Fruit fly (Drosophila melanogaster) whole organism, embryonic: Measurements from ENCODE around the gene CG18675.

Experiments
- Asciz ChIP-seq: fragments of 200-800 bp; sonication (Bioruptor generic); optimal IDR thresholded peaks from 2 replicates; lab custom pipeline; 2017; ENCODE audit warnings: missing biosample characterization, mild to moderate bottlenecking, missing genetic modification characterization, missing genetic modification reagents
- Atf3 ChIP-seq: fragments of 200-800 bp; sonication (Bioruptor generic); optimal IDR thresholded peaks from 3 replicates; lab custom pipeline; 2016; ENCODE audit warnings: missing biosample characterization, missing genetic modification characterization
- B-H2 ChIP-seq: fragments of 200-800 bp; sonication (Bioruptor generic); optimal IDR thresholded peaks from 2 replicates; lab custom pipeline; 2018; ENCODE audit warnings: missing biosample characterization, mild to moderate bottlenecking, missing genetic modification characterization
- CG10147 ChIP-seq: fragments of 200-800 bp; sonication (Bioruptor generic); optimal IDR thresholded peaks from 2 replicates; lab custom pipeline; 2019; ENCODE audit warnings: missing biosample characterization, mild to moderate bottlenecking, missing genetic modification characterization, moderate library complexity
- CG10321 ChIP-seq: fragments of 200-800 bp; sonication (Bioruptor generic); IDR thresholded peaks from 2 replicates; pipeline ENCODE4 v1.3.6; 2022; ENCODE audit warnings: missing biosample characterization, missing genetic modification characterization
- CG11456 ChIP-seq: fragments of 200-800 bp; sonication (Bioruptor generic); IDR thresholded peaks from 3 replicates; pipeline ENCODE4 v1.3.6; 2022; ENCODE audit warnings: missing biosample characterization, missing genetic modification characterization
- CG11695 ChIP-seq: fragments of 200-800 bp; sonication (Bioruptor generic); IDR thresholded peaks from 3 replicates; pipeline ENCODE4 v1.3.6; 2022; ENCODE audit warnings: missing biosample characterization, missing genetic modification characterization
- CG12659 ChIP-seq: fragments of 200-800 bp; sonication (Bioruptor generic); optimal IDR thresholded peaks from 3 replicates; lab custom pipeline; 2017; ENCODE audit warnings: mild to moderate bottlenecking, missing biosample characterization, missing genetic modification reagents, missing genetic modification characterization
- CG13424 ChIP-seq: fragments of 200-800 bp; sonication (Bioruptor generic); optimal IDR thresholded peaks from 2 replicates; lab custom pipeline; 2019; ENCODE audit warnings: missing biosample characterization, mild to moderate bottlenecking, missing genetic modification characterization, moderate library complexity
- CG15011 ChIP-seq: fragments of 200-800 bp; sonication (Bioruptor generic); optimal IDR thresholded peaks from 3 replicates; lab custom pipeline; 2018; ENCODE audit warnings: missing biosample characterization, mild to moderate bottlenecking, missing genetic modification characterization
- CG1647 ChIP-seq: fragments of 200-800 bp; sonication (Bioruptor generic); optimal IDR thresholded peaks from 3 replicates; lab custom pipeline; 2016; ENCODE audit warnings: missing biosample characterization, missing genetic modification characterization
- CG17385 ChIP-seq: fragments of 200-800 bp; sonication (Bioruptor generic); optimal IDR thresholded peaks from 3 replicates; lab custom pipeline; 2018; ENCODE audit warnings: missing biosample characterization, mild to moderate bottlenecking, missing genetic modification characterization
- CG1832 ChIP-seq: fragments of 200-800 bp; sonication (Bioruptor generic); optimal IDR thresholded peaks from 2 replicates; lab custom pipeline; 2017; ENCODE audit warnings: missing biosample characterization, mild to moderate bottlenecking, missing genetic modification characterization, inconsistent platforms
- CG2129 ChIP-seq: fragments of 200-800 bp; sonication (Bioruptor generic); IDR thresholded peaks from 2 replicates; pipeline ENCODE4 v1.3.6; 2022; ENCODE audit warnings: missing biosample characterization, missing genetic modification characterization; ENCODE audit not compliant: partially characterized antibody
- CG3995 ChIP-seq: fragments of 200-800 bp; sonication (Bioruptor generic); optimal IDR thresholded peaks from 3 replicates; lab custom pipeline; 2016; ENCODE audit warnings: missing biosample characterization, missing genetic modification characterization
- CG4820 ChIP-seq: fragments of 200-800 bp; sonication (Bioruptor generic); optimal IDR thresholded peaks from 3 replicates; lab custom pipeline; 2016; ENCODE audit warnings: missing biosample characterization, missing genetic modification characterization
- CG4854 ChIP-seq: fragments of 200-800 bp; sonication (Bioruptor generic); optimal IDR thresholded peaks from 2 replicates; lab custom pipeline; 2016; ENCODE audit warnings: missing biosample characterization, missing genetic modification characterization, inconsistent platforms
- CG5245 ChIP-seq: fragments of 200-800 bp; sonication (Bioruptor generic); optimal IDR thresholded peaks from 3 replicates; lab custom pipeline; 2016; ENCODE audit warnings: missing biosample characterization, missing genetic modification characterization
- CG6791 ChIP-seq: fragments of 200-800 bp; sonication (Bioruptor generic); IDR thresholded peaks from 3 replicates; pipeline ENCODE4 v1.3.6; 2022; ENCODE audit warnings: missing biosample characterization, missing genetic modification characterization; ENCODE audit not compliant: partially characterized antibody
- CG9437 ChIP-seq: fragments of 200-800 bp; sonication (Bioruptor generic); optimal IDR thresholded peaks from 2 replicates; lab custom pipeline; 2018; ENCODE audit warnings: missing biosample characterization, mild to moderate bottlenecking, missing genetic modification characterization
- CG9797 ChIP-seq: fragments of 200-800 bp; sonication (Bioruptor generic); optimal IDR thresholded peaks from 3 replicates; lab custom pipeline; 2018; ENCODE audit warnings: missing biosample characterization, mild to moderate bottlenecking, missing genetic modification characterization
- CTCF ChIP-seq: fragments of 200-800 bp; sonication (Bioruptor generic); optimal IDR thresholded peaks from 2 replicates; lab custom pipeline; 2017; ENCODE audit warnings: missing biosample characterization, mild to moderate bottlenecking, missing genetic modification characterization, moderate library complexity
- CkIIα-i1 ChIP-seq: fragments of 200-800 bp; sonication (Bioruptor generic); IDR thresholded peaks from 2 replicates; pipeline ENCODE4 v1.3.6; 2022; ENCODE audit warnings: missing biosample characterization, missing genetic modification characterization
- D19A ChIP-seq: fragments of 200-800 bp; optimal IDR thresholded peaks from 3 replicates; lab custom pipeline; 2019; ENCODE audit warnings: missing biosample characterization, mild to moderate bottlenecking, missing genetic modification characterization, moderate library complexity
- Dek ChIP-seq: fragments of 200-800 bp; sonication (Bioruptor generic); optimal IDR thresholded peaks from 3 replicates; lab custom pipeline; 2019; ENCODE audit warnings: missing biosample characterization, mild to moderate bottlenecking, missing genetic modification characterization, moderate library complexity
- Fer2 ChIP-seq: fragments of 200-800 bp; sonication (Bioruptor generic); optimal IDR thresholded peaks from 2 replicates; lab custom pipeline; 2018; ENCODE audit warnings: missing biosample characterization, mild to moderate bottlenecking, missing genetic modification characterization, moderate library complexity
- HLH54F ChIP-seq: fragments of 200-800 bp; sonication (Bioruptor generic); optimal IDR thresholded peaks from 3 replicates; lab custom pipeline; 2016; ENCODE audit warnings: missing biosample characterization, missing genetic modification characterization
- Hr39 ChIP-seq: fragments of >200 bp; optimal IDR thresholded peaks from 2 replicates; lab custom pipeline; 2017
- Jarid2 ChIP-seq: fragments of 200-800 bp; sonication (Bioruptor generic); optimal IDR thresholded peaks from 3 replicates; lab custom pipeline; 2017; ENCODE audit warnings: mild to moderate bottlenecking, missing biosample characterization, missing genetic modification reagents, missing genetic modification characterization
- Myb ChIP-seq: fragments of 200-800 bp; sonication (Bioruptor generic); optimal IDR thresholded peaks from 2 replicates; lab custom pipeline; 2016; ENCODE audit warnings: missing biosample characterization, missing genetic modification characterization
- NC2α ChIP-seq: fragments of 200-800 bp; sonication (Bioruptor generic); optimal IDR thresholded peaks from 2 replicates; lab custom pipeline; 2016; ENCODE audit warnings: missing biosample characterization, missing genetic modification characterization
- NFAT ChIP-seq: fragments of 200-800 bp; sonication (Bioruptor generic); IDR thresholded peaks from 2 replicates; pipeline ENCODE4 v1.3.6; 2022; ENCODE audit warnings: missing biosample characterization, missing genetic modification characterization
- Nf-YC ChIP-seq: fragments of 200-800 bp; optimal IDR thresholded peaks from 3 replicates; lab custom pipeline; 2019; ENCODE audit warnings: missing biosample characterization, mild to moderate bottlenecking, missing genetic modification characterization, moderate library complexity
- bbx ChIP-seq: fragments of 200-800 bp; sonication (Bioruptor generic); IDR thresholded peaks from 2 replicates; pipeline ENCODE4 v1.3.6; 2022; ENCODE audit warnings: missing biosample characterization, missing genetic modification characterization; ENCODE audit not compliant: partially characterized antibody
- ci ChIP-seq: fragments of 200-800 bp; sonication (Bioruptor generic); IDR thresholded peaks from 3 replicates; pipeline ENCODE4 v1.3.6; 2022; ENCODE audit warnings: missing biosample characterization, missing genetic modification characterization
- crp ChIP-seq, 2 experiments: fragments of 200-800 bp; sonication (Bioruptor generic); optimal IDR thresholded peaks; 2 replicates in 1 of 2; 3 replicates in 1 of 2; lab custom pipeline; 2017; ENCODE audit warnings: missing biosample characterization in 2 of 2, missing genetic modification characterization in 2 of 2, mild to moderate bottlenecking in 1 of 2, moderate library complexity in 1 of 2
- emc ChIP-seq: fragments of 200-800 bp; sonication (Bioruptor generic); optimal IDR thresholded peaks from 2 replicates; lab custom pipeline; 2016; ENCODE audit warnings: missing biosample characterization, missing genetic modification characterization
- fd3F ChIP-seq: fragments of 200-800 bp; sonication (Bioruptor generic); optimal IDR thresholded peaks from 2 replicates; lab custom pipeline; 2018; ENCODE audit warnings: missing biosample characterization, mild to moderate bottlenecking, missing genetic modification characterization, moderate library complexity
- fru ChIP-seq: fragments of >200 bp; optimal IDR thresholded peaks from 2 replicates; lab custom pipeline; 2017
- gem ChIP-seq: fragments of 200-800 bp; sonication (Bioruptor generic); optimal IDR thresholded peaks from 2 replicates; lab custom pipeline; 2019; ENCODE audit warnings: missing biosample characterization, mild to moderate bottlenecking, missing genetic modification characterization, moderate library complexity
- gsb ChIP-seq: fragments of 200-800 bp; sonication (Bioruptor generic); IDR thresholded peaks from 2 replicates; pipeline ENCODE4 v1.3.6; 2022; ENCODE audit warnings: missing biosample characterization, missing genetic modification characterization
- insv ChIP-seq, 2 experiments: fragments of 200-800 bp; sonication (Bioruptor generic); optimal IDR thresholded peaks; 3 replicates each; lab custom pipeline; 2016 to 2018; ENCODE audit warnings: missing biosample characterization in 2 of 2, missing genetic modification characterization in 2 of 2
- nerfin-2 ChIP-seq: fragments of 200-800 bp; sonication (Bioruptor generic); IDR thresholded peaks from 2 replicates; pipeline ENCODE4 v1.3.6; 2022; ENCODE audit warnings: missing biosample characterization, missing genetic modification characterization; ENCODE audit not compliant: partially characterized antibody
- nmo ChIP-seq: fragments of 200-800 bp; sonication (Bioruptor generic); optimal IDR thresholded peaks from 2 replicates; lab custom pipeline; 2018; ENCODE audit warnings: missing biosample characterization, mild to moderate bottlenecking, missing genetic modification characterization, moderate library complexity
- repo ChIP-seq: fragments of 200-800 bp; sonication (Bioruptor generic); optimal IDR thresholded peaks from 2 replicates; lab custom pipeline; 2016; ENCODE audit warnings: missing biosample characterization, missing genetic modification characterization
- scrt ChIP-seq: fragments of 200-800 bp; sonication (Bioruptor generic); optimal IDR thresholded peaks from 2 replicates; lab custom pipeline; 2018; ENCODE audit warnings: missing biosample characterization, mild to moderate bottlenecking, missing genetic modification characterization, moderate library complexity
- sob ChIP-seq: fragments of 200-800 bp; sonication (Bioruptor generic); IDR thresholded peaks from 2 replicates; pipeline ENCODE4 v1.3.6; 2022; ENCODE audit warnings: missing biosample characterization, missing genetic modification characterization
- sr ChIP-seq: fragments of 200-800 bp; sonication (Bioruptor generic); IDR thresholded peaks from 3 replicates; pipeline ENCODE4 v1.3.6; 2022; ENCODE audit warnings: missing biosample characterization, missing genetic modification characterization
- wor ChIP-seq: fragments of 200-800 bp; sonication (Bioruptor generic); IDR thresholded peaks from 2 replicates; pipeline ENCODE4 v1.3.6; 2022; ENCODE audit warnings: missing biosample characterization, missing genetic modification characterization
- zen ChIP-seq: fragments of 200-800 bp; sonication (Bioruptor generic); optimal IDR thresholded peaks from 3 replicates; lab custom pipeline; 2018; ENCODE audit warnings: missing biosample characterization, mild to moderate bottlenecking, missing genetic modification characterization, moderate library complexity

The CG18675 gene

DNA sequence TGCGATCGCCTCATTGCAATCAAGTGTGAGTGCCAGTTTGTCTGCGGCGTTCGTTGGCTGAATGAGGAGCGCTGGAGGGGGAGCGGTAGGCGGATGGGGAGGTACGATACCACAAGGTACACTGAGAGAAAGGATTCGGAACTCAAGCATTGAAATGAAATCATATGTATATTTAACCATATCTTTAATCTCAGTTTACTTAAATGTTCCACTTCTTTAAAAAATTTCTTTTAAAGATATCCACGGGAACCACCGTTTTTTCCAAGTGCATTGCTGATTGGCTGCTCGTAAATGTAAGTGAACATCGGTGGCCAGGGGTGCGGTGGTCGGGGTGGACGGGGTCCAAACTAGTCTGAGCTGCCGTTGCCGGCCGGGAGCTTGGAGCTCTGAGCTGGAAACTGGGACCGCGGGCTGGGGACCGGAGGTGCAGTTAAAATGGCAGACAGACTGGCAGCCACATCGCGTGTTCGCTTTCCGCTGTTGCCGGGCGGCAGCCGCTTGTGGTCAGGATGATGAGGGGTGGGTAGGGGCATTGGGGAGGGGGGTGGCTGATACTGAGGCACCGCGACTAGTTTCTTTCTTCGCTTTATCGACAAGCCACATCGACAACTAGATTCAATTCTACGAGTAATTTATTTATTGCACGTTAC lies 54.6 kb downstream of the CG18675 start (continued):
- TF ChIP-seq CG12659 (GFP tag; lab: Kevin White, UChicago) (peak; percentile 96), CG11695 (GFP tag; lab: Robert Waterston, UW) (peak; percentile 95), CTCF (GFP tag; lab: Kevin White, UChicago) (peak; percentile 65), CG13424 (peak; percentile 98), gem (tag; lab: Kevin White, UChicago) (peak; percentile 98), nmo (GFP tag; lab: Kevin White, UChicago) (peak; percentile 98), CG17385 (peak; percentile 95), CG15011 (GFP tag; lab: Kevin White, UChicago) (peak; percentile 84), nerfin-2 (GFP tag; lab: Robert Waterston, UW) (no peak), sr (GFP tag; lab: Robert Waterston, UW) (peak; percentile 89), Hr39 (lab: Kevin White, UChicago) (no peak), emc (GFP tag; lab: Kevin White, UChicago) (peak; percentile 67), CG9437 (peak; percentile 88), Myb (GFP tag; lab: Kevin White, UChicago) (peak; percentile 80), fru (lab: Kevin White, UChicago) (no peak), bbx (GFP tag; lab: Robert Waterston, UW) (no peak), CG9797 (GFP tag; lab: Kevin White, UChicago) (peak; percentile 44), HLH54F (GFP tag; lab: Kevin White, UChicago) (peak; percentile 86), zen (peak; percentile 88), CG6791 (GFP tag; lab: Robert Waterston, UW) (no peak), Dek (tag; lab: Kevin White, UChicago) (peak; percentile 92), B-H2 (peak; percentile 77), CG1832 (no peak), CkIIα-i1 (peak; percentile 80; the same call in 1 of the 2 replicates), Nf-YC (tag; lab: Kevin White, UChicago) (peak; percentile 85), ci (GFP tag; lab: Robert Waterston, UW) (peak; percentile 99), gsb (GFP tag; lab: Robert Waterston, UW) (peak; percentile 88), CG10321 (GFP tag; lab: Robert Waterston, UW) (peak; percentile 78), CG1647 (GFP tag; lab: Kevin White, UChicago) (peak; percentile 88), Fer2 (tag; lab: Kevin White, UChicago) (peak; percentile 88), crp (GFP tag; optimal IDR thresholded peaks at IDR 0.05; lab: Kevin White, UChicago) (peak in 1 of 2 experiments; percentile 68), D19A (tag; lab: Kevin White, UChicago) (peak; percentile 94), CG2129 (no peak), CG4854 (GFP tag; lab: Kevin White, UChicago) (peak; percentile 87), NC2α (GFP tag; lab: Kevin White, UChicago) (peak; percentile 94), Jarid2 (GFP tag; lab: Kevin White, UChicago) (peak; percentile 81), CG5245 (GFP tag; lab: Kevin White, UChicago) (peak; percentile 96), Asciz (peak; percentile 95), repo (GFP tag; lab: Kevin White, UChicago) (peak; percentile 88), CG11456 (GFP tag; lab: Robert Waterston, UW) (peak; percentile 93), insv (GFP tag; optimal IDR thresholded peaks at IDR 0.05; lab: Kevin White, UChicago) (peak; percentile 32 to 62), fd3F (GFP tag; lab: Kevin White, UChicago) (peak; percentile 84), wor (GFP tag; lab: Robert Waterston, UW) (peak; percentile 95), CG4820 (GFP tag; lab: Kevin White, UChicago) (peak; percentile 97), sob (peak; percentile 96), scrt (GFP tag; lab: Kevin White, UChicago) (peak; percentile 85), CG10147 (GFP tag; lab: Kevin White, UChicago) (peak; percentile 88), NFAT (peak; percentile 81), Atf3 (GFP tag; lab: Kevin White, UChicago) (peak; percentile 97), CG3995 (GFP tag; lab: Kevin White, UChicago) (peak; percentile 18)
